Worm (Caenorhabditis elegans): ENCODE measurements around the gene his-1.

The his-1 gene

DNA sequence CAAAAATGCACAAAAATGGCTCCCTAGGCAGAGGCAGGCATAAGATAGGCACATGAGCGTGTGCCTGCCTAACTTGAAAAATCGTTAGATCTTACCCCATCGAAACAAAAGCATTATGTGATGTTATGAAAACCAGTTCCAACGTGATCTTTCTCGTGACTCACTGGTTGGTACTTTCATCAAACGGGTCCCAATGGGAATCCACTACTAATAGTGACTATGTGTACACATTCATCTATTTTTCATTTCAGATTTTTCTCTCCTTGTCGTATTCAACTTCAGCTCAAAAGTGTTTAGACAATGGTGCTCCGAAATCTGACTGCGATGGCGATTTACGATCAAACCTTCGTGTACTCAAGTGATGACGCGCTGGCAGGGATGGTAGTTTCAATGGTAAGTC is 24.6 kb upstream of the his-1 start, which contains the start of gene srx-43:
Gene srx-43 (plus strand): TSS at position 301 of the 400 bp plus-strand sequence.
- TF ChIP-seq nhr-80 (tag; optimal IDR thresholded peaks at IDR 0.05) (no peak), madf-10 (tag; optimal IDR thresholded peaks at IDR 0.05) (no peak), rcor-1 (GFP tag; IDR thresholded peaks at IDR 0.05) (no peak), sdz-38 (tag; optimal IDR thresholded peaks at IDR 0.05) (no peak), snpc-3.4 (tag; optimal IDR thresholded peaks at IDR 0.05) (no peak), nfyb-1 (GFP tag; IDR thresholded peaks at IDR 0.05) (no peak), tbp1 (GFP tag; optimal IDR thresholded peaks at IDR 0.05) (no peak), nhr-27 (tag; optimal IDR thresholded peaks at IDR 0.05) (no peak), ekl-4 (GFP tag; IDR thresholded peaks at IDR 0.05) (no peak), B0019.2 (GFP tag; conservative IDR thresholded peaks at IDR 0.05) (no peak), xnd-1 (tag; optimal IDR thresholded peaks at IDR 0.05) (no peak), mes-4 (tag; optimal IDR thresholded peaks at IDR 0.05) (no peak), F52B5.7 (tag; optimal IDR thresholded peaks at IDR 0.05) (no peak), attf-5 (GFP tag; optimal IDR thresholded peaks at IDR 0.05) (no peak), tbx-9 (tag; optimal IDR thresholded peaks at IDR 0.05; ENCODE audit: borderline replicate concordance) (no peak), ceh-58 (GFP tag; IDR thresholded peaks at IDR 0.05) (no peak), atf-7 (tag; optimal IDR thresholded peaks at IDR 0.05) (no peak), efl-1 (GFP tag; optimal IDR thresholded peaks at IDR 0.05) (no peak)

DNA sequence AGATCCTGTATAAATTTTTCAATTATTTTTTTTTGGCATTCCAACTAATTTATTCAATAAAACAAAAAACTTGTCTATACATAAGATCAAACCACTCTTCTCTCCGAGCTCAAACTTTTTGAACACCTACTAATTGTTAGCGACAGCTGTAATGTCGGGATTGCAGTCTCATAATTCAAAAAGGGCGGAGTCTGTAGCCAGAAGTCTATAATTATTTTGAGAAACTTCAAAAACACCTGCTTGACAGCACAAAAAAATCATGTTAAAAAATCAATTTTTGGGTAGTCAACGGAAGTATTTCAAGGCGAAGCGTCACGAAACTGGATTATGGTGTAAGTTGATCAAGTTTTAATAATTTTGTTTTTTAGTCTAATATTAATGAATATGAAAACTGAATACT is 22.3 kb upstream of the his-1 start, which contains the start of gene srx-44:
Gene srx-44 (plus strand): TSS at position 301 of the 400 bp plus-strand sequence.
- TF ChIP-seq hmg-1.2 (GFP tag; IDR thresholded peaks at IDR 0.05) (no peak), B0019.2 (GFP tag; conservative IDR thresholded peaks at IDR 0.05) (no peak), attf-6 (GFP tag; IDR thresholded peaks at IDR 0.05) (no peak), ceh-40 (GFP tag; IDR thresholded peaks at IDR 0.05) (no peak), unc-130 (GFP tag; optimal IDR thresholded peaks at IDR 0.05) (no peak), nhr-80 (tag; optimal IDR thresholded peaks at IDR 0.05) (no peak), tlf-1 (GFP tag; optimal IDR thresholded peaks at IDR 0.05) (no peak), K12H6.12 (tag; optimal IDR thresholded peaks at IDR 0.05) (no peak), C06A6.2 (GFP tag; conservative IDR thresholded peaks at IDR 0.05) (no peak), lin-54 (GFP tag; optimal IDR thresholded peaks at IDR 0.05) (no peak), madf-3 (GFP tag; IDR thresholded peaks at IDR 0.05) (no peak)

DNA sequence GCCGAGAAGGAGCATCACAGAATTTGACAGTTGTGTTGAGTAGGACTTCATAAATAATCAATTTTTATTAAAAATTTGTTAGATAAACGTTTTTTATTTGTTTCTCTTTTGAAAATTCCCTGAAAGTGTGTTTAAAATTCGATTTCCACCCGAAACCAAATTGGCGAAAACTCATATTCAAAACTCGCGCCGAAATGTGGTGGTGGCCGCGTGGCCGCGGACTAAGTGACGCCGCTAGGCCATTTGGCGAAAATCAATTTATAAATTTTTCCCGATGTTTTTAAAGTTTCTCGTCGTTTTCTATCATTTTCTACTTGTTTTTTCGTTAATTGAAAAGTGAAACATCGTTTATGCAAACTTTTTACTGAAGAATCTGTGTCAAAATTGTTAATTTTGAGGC is 19.7 kb upstream of the his-1 start:
- no peak for TF ChIP-seq attf-6 (GFP tag; IDR thresholded peaks at IDR 0.05)
- no peak for TF ChIP-seq Y53G8AR.9 (GFP tag; conservative IDR thresholded peaks at IDR 0.05)
- TF ChIP-seq egl-18 (GFP tag; IDR thresholded peaks at IDR 0.05), result no peak
- TF ChIP-seq hmg-20 (GFP tag; IDR thresholded peaks at IDR 0.05), result no peak
- peak; percentile 47 for TF ChIP-seq ZK185.1 (tag; optimal IDR thresholded peaks at IDR 0.05; ENCODE audit: poor library complexity, severe bottlenecking)
- no peak for TF ChIP-seq nfyb-1 (GFP tag; IDR thresholded peaks at IDR 0.05)
- TF ChIP-seq hmg-1.2 (GFP tag; IDR thresholded peaks at IDR 0.05), result no peak
- no peak for TF ChIP-seq nhr-120 (GFP tag; IDR thresholded peaks at IDR 0.05)
- no peak for TF ChIP-seq B0019.2 (GFP tag; conservative IDR thresholded peaks at IDR 0.05)
- TF ChIP-seq F49E8.2 (tag; optimal IDR thresholded peaks at IDR 0.05; ENCODE audit: insufficient read depth), result no peak
- TF ChIP-seq ceh-27 (GFP tag; optimal IDR thresholded peaks at IDR 0.05), result peak; percentile 62
- no peak for TF ChIP-seq cebp-2 (GFP tag; IDR thresholded peaks at IDR 0.05)
- no peak for TF ChIP-seq F57C9.4 (tag; optimal IDR thresholded peaks at IDR 0.05)
- TF ChIP-seq ceh-79 (tag; optimal IDR thresholded peaks at IDR 0.05), result no peak
- TF ChIP-seq gei-17 (GFP tag; optimal IDR thresholded peaks at IDR 0.05), result no peak
- TF ChIP-seq tbx-9 (tag; optimal IDR thresholded peaks at IDR 0.05; ENCODE audit: borderline replicate concordance), result no peak
- no peak for TF ChIP-seq nhr-179 (tag; optimal IDR thresholded peaks at IDR 0.05)
- TF ChIP-seq aptf-3 (GFP tag; IDR thresholded peaks at IDR 0.05), result no peak
- TF ChIP-seq lsy-27 (tag; optimal IDR thresholded peaks at IDR 0.05; ENCODE audit: borderline replicate concordance, insufficient read depth), result no peak
- TF ChIP-seq dox-1 (GFP tag; IDR thresholded peaks at IDR 0.05), result 0 out of 2 replicates have a peak, but pooled peaks have one; percentile 26
- TF ChIP-seq Y79H2A.3 (GFP tag; conservative IDR thresholded peaks at IDR 0.05), result no peak
- TF ChIP-seq bed-1 (GFP tag; IDR thresholded peaks at IDR 0.05), result no peak
- TF ChIP-seq efl-1 (GFP tag; optimal IDR thresholded peaks at IDR 0.05), result peak; percentile 59
- TF ChIP-seq lin-54 (GFP tag; optimal IDR thresholded peaks at IDR 0.05), result peak; percentile 90
- no peak for TF ChIP-seq F10E7.11 (tag; optimal IDR thresholded peaks at IDR 0.05)
- TF ChIP-seq pha-4 (tag; optimal IDR thresholded peaks at IDR 0.05), result no peak

All from whole organism, young adult.